Fruit fly (Drosophila melanogaster): ENCODE results near the gene CG13887.

Gene CG13887

dm6 chr3L:808725-809537 is 28.7 kb upstream of the CG13887 start:
- no peak for TF ChIP-seq noc (tag; optimal IDR thresholded peaks at IDR 0.05)

dm6 chr3L:809538-809805 is 28.2 kb upstream of the CG13887 start:
- no peak for TF ChIP-seq noc (tag; optimal IDR thresholded peaks at IDR 0.05)

dm6 chr3L:810038-810644 is 27.5 kb upstream of the CG13887 start:
- TF ChIP-seq noc (tag; optimal IDR thresholded peaks at IDR 0.05) = no peak

- no peak for TF ChIP-seq noc (tag; optimal IDR thresholded peaks at IDR 0.05)
Measured at dm6 chr3L:811816-812215, 25.8 kb upstream of the CG13887 start.

- TF ChIP-seq noc (tag; optimal IDR thresholded peaks at IDR 0.05) = no peak
Measured at dm6 chr3L:813229-813837, 24.3 kb upstream of the CG13887 start.

- TF ChIP-seq noc (tag; optimal IDR thresholded peaks at IDR 0.05) = no peak
Measured at dm6 chr3L:813911-814310, 23.8 kb upstream of the CG13887 start.

dm6 chr3L:815234-816200 is 22.1 kb upstream of the CG13887 start:
- TF ChIP-seq noc (tag; optimal IDR thresholded peaks at IDR 0.05) = no peak

dm6 chr3L:817708-818107 is 20.0 kb upstream of the CG13887 start:
- no peak for TF ChIP-seq noc (tag; optimal IDR thresholded peaks at IDR 0.05)

dm6 chr3L:818438-819138 is 19.1 kb upstream of the CG13887 start:
- no peak for TF ChIP-seq noc (tag; optimal IDR thresholded peaks at IDR 0.05)

dm6 chr3L:819297-819886 is 18.3 kb upstream of the CG13887 start:
- TF ChIP-seq noc (tag; optimal IDR thresholded peaks at IDR 0.05) = peak; percentile 27

- TF ChIP-seq noc (tag; optimal IDR thresholded peaks at IDR 0.05) = no peak
Measured at dm6 chr3L:820332-820731, 17.3 kb upstream of the CG13887 start.

dm6 chr3L:820975-821598 is 16.6 kb upstream of the CG13887 start:
- no peak for TF ChIP-seq noc (tag; optimal IDR thresholded peaks at IDR 0.05)

dm6 chr3L:821951-822350 is 15.7 kb upstream of the CG13887 start:
- no peak for TF ChIP-seq noc (tag; optimal IDR thresholded peaks at IDR 0.05)

dm6 chr3L:822619-823018 is 15.0 kb upstream of the CG13887 start:
- no peak for TF ChIP-seq noc (tag; optimal IDR thresholded peaks at IDR 0.05)

- TF ChIP-seq noc (tag; optimal IDR thresholded peaks at IDR 0.05) = no peak
Measured at dm6 chr3L:823597-823996, 14.1 kb upstream of the CG13887 start.

Measured in whole organism, larva.